Worm (Caenorhabditis elegans) whole organism, L1 larva: ENCODE measurements around the gene aakb-2.

Source experiments
- C34B4.2 ChIP-seq: sonication (generic microtip); optimal IDR thresholded peaks from 2 replicates; lab custom pipeline; 2017; ENCODE audit warnings: mild to moderate bottlenecking, missing genetic modification characterization, missing compliant biosample characterization
- ceh-82 ChIP-seq, 3 experiments: fragments of 150-350 bp in 1 of 3; sonication (generic microtip) in 2 of 3; optimal IDR thresholded peaks; 2 replicates each; lab custom pipeline; 2014 to 2017; ENCODE audit warnings: missing biosample characterization in 3 of 3, missing genetic modification characterization in 3 of 3
- ceh-90 ChIP-seq: sonication (generic microtip); optimal IDR thresholded peaks from 2 replicates; lab custom pipeline; 2016; ENCODE audit warnings: missing genetic modification characterization, missing compliant biosample characterization
- elt-3 ChIP-seq, 6 experiments: fragments of 150-350 bp in 1 of 6; sonication (generic microtip); optimal IDR thresholded peaks; 2 replicates each; lab custom pipeline; 2017 to 2018; ENCODE audit warnings: missing biosample characterization in 6 of 6, missing genetic modification characterization in 6 of 6, inconsistent platforms in 1 of 6
- fkh-10 ChIP-seq: sonication (generic microtip); optimal IDR thresholded peaks from 2 replicates; lab custom pipeline; 2017; ENCODE audit warnings: missing biosample characterization, missing genetic modification reagents, missing genetic modification characterization
- grh-1 ChIP-seq: fragments of 200-800 bp; sonication (Bioruptor generic); IDR thresholded peaks from 2 replicates; pipeline ENCODE4 v1.3.6; 2022; ENCODE audit warnings: missing genetic modification reagents, missing genetic modification characterization, missing compliant biosample characterization
- jun-1 ChIP-seq: fragments of 150-350 bp; optimal IDR thresholded peaks from 2 replicates; lab custom pipeline; 2014; ENCODE audit warnings: missing biosample characterization, missing genetic modification reagents, missing genetic modification characterization
- lin-13 ChIP-seq: fragments of 150-350 bp; optimal IDR thresholded peaks from 2 replicates; lab custom pipeline; 2014; ENCODE audit warnings: missing biosample characterization, missing genetic modification reagents, missing genetic modification characterization
- lir-3 ChIP-seq: sonication (generic microtip); optimal IDR thresholded peaks from 2 replicates; lab custom pipeline; 2016; ENCODE audit warnings: mild to moderate bottlenecking, missing genetic modification characterization, moderate library complexity, missing compliant biosample characterization; ENCODE audit not compliant: poor library complexity
- nhr-47 ChIP-seq: sonication (generic microtip); optimal IDR thresholded peaks from 2 replicates; lab custom pipeline; 2016; ENCODE audit warnings: mild to moderate bottlenecking, missing genetic modification characterization, moderate library complexity, missing compliant biosample characterization
- pax-3 ChIP-seq: fragments of 200-800 bp; sonication (Bioruptor generic); optimal IDR thresholded peaks from 2 replicates; lab custom pipeline; 2018; ENCODE audit warnings: mild to moderate bottlenecking, missing genetic modification characterization, moderate library complexity, missing compliant biosample characterization
- unc-130 ChIP-seq: fragments of 150-350 bp; optimal IDR thresholded peaks from 2 replicates; lab custom pipeline; 2017; ENCODE audit warnings: missing biosample characterization, missing genetic modification characterization, inconsistent platforms
- unc-62 ChIP-seq: fragments of 150-350 bp; optimal IDR thresholded peaks from 2 replicates; lab custom pipeline; 2014; ENCODE audit warnings: missing biosample characterization, missing genetic modification reagents, missing genetic modification characterization
- ztf-11 ChIP-seq, 2 experiments: sonication (generic microtip); optimal IDR thresholded peaks; 2 replicates each; lab custom pipeline; 2016 to 2017; ENCODE audit warnings: missing genetic modification characterization in 2 of 2, missing biosample characterization in 1 of 2, missing compliant biosample characterization in 1 of 2

- TF ChIP-seq unc-130 (tag; lab: Kevin White, UChicago) (no peak), elt-3 (tag; optimal IDR thresholded peaks at IDR 0.05; lab: Kevin White, UChicago) (no peak), pax-3 (tag; lab: Kevin White, UChicago) (no peak), jun-1 (tag; lab: Kevin White, UChicago) (no peak), ztf-11 (tag; optimal IDR thresholded peaks at IDR 0.05; lab: Kevin White, UChicago) (no peak), ceh-82 (tag; optimal IDR thresholded peaks at IDR 0.05; lab: Kevin White, UChicago) (no peak), grh-1 (GFP tag; lab: Robert Waterston, UW) (no peak), lir-3 (tag; lab: Kevin White, UChicago) (no peak), C34B4.2 (tag; lab: Kevin White, UChicago) (no peak), ceh-90 (tag; lab: Kevin White, UChicago) (no peak), nhr-47 (no peak), fkh-10 (GFP tag; lab: Kevin White, UChicago) (no peak), lin-13 (GFP tag; lab: Kevin White, UChicago) (no peak), unc-62 (GFP tag; lab: Kevin White, UChicago) (no peak)
Observed at ce11 chrIII:11268532-11268931, 31.6 kb downstream of the aakb-2 start.
